Fruit fly (Drosophila melanogaster) whole organism, embryonic: ENCODE results near the gene tank.

ENCODE experiments used
- CG11504 ChIP-seq: fragments of 200-800 bp; sonication (Bioruptor generic); optimal IDR thresholded peaks from 3 replicates; lab custom pipeline; 2019; ENCODE audit warnings: missing biosample characterization, mild to moderate bottlenecking, missing genetic modification characterization, moderate library complexity
- CG14441 ChIP-seq: fragments of 200-800 bp; sonication (Bioruptor generic); IDR thresholded peaks from 2 replicates; pipeline ENCODE4 v1.3.6; 2022; ENCODE audit warnings: missing biosample characterization, missing genetic modification characterization
- CG16779 ChIP-seq: fragments of 200-800 bp; sonication (Bioruptor generic); IDR thresholded peaks from 2 replicates; pipeline ENCODE4 v1.3.6; 2022; ENCODE audit warnings: missing biosample characterization, missing genetic modification characterization
- CG16813 ChIP-seq: fragments of 200-800 bp; sonication (Bioruptor generic); IDR thresholded peaks from 3 replicates; pipeline ENCODE4 v1.3.6; 2022; ENCODE audit warnings: missing biosample characterization, missing genetic modification characterization; ENCODE audit not compliant: partially characterized antibody
- CG16863 ChIP-seq: fragments of 200-800 bp; sonication (Bioruptor generic); optimal IDR thresholded peaks from 3 replicates; lab custom pipeline; 2016; ENCODE audit warnings: missing biosample characterization, missing genetic modification characterization
- CG17361 ChIP-seq: fragments of 200-800 bp; sonication (Bioruptor generic); IDR thresholded peaks from 3 replicates; pipeline ENCODE4 v1.3.6; 2022; ENCODE audit warnings: missing biosample characterization, missing genetic modification characterization
- CG30431 ChIP-seq: fragments of 200-800 bp; sonication (Bioruptor generic); optimal IDR thresholded peaks from 2 replicates; lab custom pipeline; 2017; ENCODE audit warnings: missing biosample characterization, missing genetic modification characterization
- CG3407 ChIP-seq: fragments of 200-800 bp; sonication (Bioruptor generic); optimal IDR thresholded peaks from 2 replicates; lab custom pipeline; 2018; ENCODE audit warnings: missing biosample characterization, mild to moderate bottlenecking, missing genetic modification characterization
- CG3847 ChIP-seq: fragments of 200-800 bp; sonication (Bioruptor generic); IDR thresholded peaks from 2 replicates; pipeline ENCODE4 v1.3.6; 2022; ENCODE audit warnings: missing biosample characterization, missing genetic modification characterization
- CG4424 ChIP-seq: fragments of 200-800 bp; sonication (Bioruptor generic); optimal IDR thresholded peaks from 3 replicates; lab custom pipeline; 2016; ENCODE audit warnings: missing biosample characterization, missing genetic modification characterization
- CG4820 ChIP-seq: fragments of 200-800 bp; sonication (Bioruptor generic); optimal IDR thresholded peaks from 3 replicates; lab custom pipeline; 2016; ENCODE audit warnings: missing biosample characterization, missing genetic modification characterization
- CG4854 ChIP-seq: fragments of 200-800 bp; sonication (Bioruptor generic); optimal IDR thresholded peaks from 2 replicates; lab custom pipeline; 2016; ENCODE audit warnings: missing biosample characterization, missing genetic modification characterization, inconsistent platforms
- CG7987 ChIP-seq: fragments of 200-800 bp; sonication (Bioruptor generic); optimal IDR thresholded peaks from 2 replicates; lab custom pipeline; 2018; ENCODE audit warnings: missing biosample characterization, mild to moderate bottlenecking, missing genetic modification characterization, moderate library complexity
- CG8388 ChIP-seq: fragments of 200-800 bp; sonication (Bioruptor generic); optimal IDR thresholded peaks from 2 replicates; lab custom pipeline; 2019; ENCODE audit warnings: missing biosample characterization, mild to moderate bottlenecking, missing genetic modification characterization, moderate library complexity
- CG8765 ChIP-seq: fragments of 200-800 bp; sonication (Bioruptor generic); IDR thresholded peaks from 2 replicates; pipeline ENCODE4 v1.3.6; 2022; ENCODE audit warnings: missing biosample characterization, missing genetic modification characterization
- CG9876 ChIP-seq: fragments of 200-800 bp; sonication (Bioruptor generic); optimal IDR thresholded peaks from 2 replicates; lab custom pipeline; 2016; ENCODE audit warnings: missing biosample characterization, missing genetic modification characterization
- CoRest ChIP-seq: fragments of 200-800 bp; sonication (Bioruptor generic); optimal IDR thresholded peaks from 3 replicates; lab custom pipeline; 2018; ENCODE audit warnings: missing biosample characterization, mild to moderate bottlenecking, missing genetic modification characterization, moderate library complexity
- D19A ChIP-seq: fragments of 200-800 bp; optimal IDR thresholded peaks from 3 replicates; lab custom pipeline; 2019; ENCODE audit warnings: missing biosample characterization, mild to moderate bottlenecking, missing genetic modification characterization, moderate library complexity
- Doc3 ChIP-seq: fragments of 200-800 bp; sonication (Bioruptor generic); IDR thresholded peaks from 3 replicates; pipeline ENCODE4 v1.3.6; 2022; ENCODE audit warnings: missing biosample characterization, missing genetic modification characterization; ENCODE audit not compliant: partially characterized antibody
- Dref ChIP-seq: fragments of 200-800 bp; sonication (Bioruptor generic); IDR thresholded peaks from 2 replicates; pipeline ENCODE4 v1.3.6; 2022; ENCODE audit warnings: missing biosample characterization, missing genetic modification characterization
- Fer3 ChIP-seq: fragments of 200-800 bp; sonication (Bioruptor generic); optimal IDR thresholded peaks from 2 replicates; lab custom pipeline; 2018; ENCODE audit warnings: missing biosample characterization, mild to moderate bottlenecking, missing genetic modification characterization, moderate library complexity
- HLH3B ChIP-seq: fragments of 200-800 bp; sonication (Bioruptor generic); IDR thresholded peaks from 2 replicates; pipeline ENCODE4 v1.3.6; 2022; ENCODE audit warnings: missing biosample characterization, missing genetic modification characterization
- HmgZ ChIP-seq: fragments of 200-800 bp; sonication (Bioruptor generic); optimal IDR thresholded peaks from 2 replicates; lab custom pipeline; 2018; ENCODE audit warnings: missing biosample characterization, mild to moderate bottlenecking, missing genetic modification characterization
- Hmr ChIP-seq: fragments of 200-800 bp; sonication (Bioruptor generic); optimal IDR thresholded peaks from 3 replicates; lab custom pipeline; 2017; ENCODE audit warnings: mild to moderate bottlenecking, missing biosample characterization, missing genetic modification reagents, missing genetic modification characterization
- Hr51 ChIP-seq, 2 experiments: fragments of 200-800 bp; sonication (Bioruptor generic); optimal IDR thresholded peaks; 2 replicates in 1 of 2; 3 replicates in 1 of 2; lab custom pipeline; 2016 to 2018; ENCODE audit warnings: missing biosample characterization in 2 of 2, missing genetic modification characterization in 2 of 2, mild to moderate bottlenecking in 1 of 2, moderate library complexity in 1 of 2
- Jarid2 ChIP-seq: fragments of 200-800 bp; sonication (Bioruptor generic); optimal IDR thresholded peaks from 3 replicates; lab custom pipeline; 2017; ENCODE audit warnings: mild to moderate bottlenecking, missing biosample characterization, missing genetic modification reagents, missing genetic modification characterization
- Lhr ChIP-seq: fragments of 200-800 bp; sonication (Bioruptor generic); optimal IDR thresholded peaks from 3 replicates; lab custom pipeline; 2017; ENCODE audit warnings: mild to moderate bottlenecking, missing biosample characterization, missing genetic modification reagents, missing genetic modification characterization
- MBD-R2 ChIP-seq: fragments of 200-800 bp; sonication (Bioruptor generic); IDR thresholded peaks from 2 replicates; pipeline ENCODE4 v1.3.6; 2022; ENCODE audit warnings: missing biosample characterization, missing genetic modification characterization
- NFAT ChIP-seq: fragments of 200-800 bp; sonication (Bioruptor generic); IDR thresholded peaks from 2 replicates; pipeline ENCODE4 v1.3.6; 2022; ENCODE audit warnings: missing biosample characterization, missing genetic modification characterization
- Ravus ChIP-seq: fragments of 200-800 bp; sonication (Bioruptor generic); IDR thresholded peaks from 2 replicates; pipeline ENCODE4 v1.3.6; 2022; ENCODE audit warnings: missing biosample characterization, missing genetic modification characterization
- TFAM ChIP-seq: fragments of 200-800 bp; sonication (Bioruptor generic); optimal IDR thresholded peaks from 2 replicates; lab custom pipeline; 2017; ENCODE audit warnings: missing biosample characterization, missing genetic modification characterization, inconsistent platforms
- bab2 ChIP-seq: fragments of 200-800 bp; sonication (Bioruptor generic); optimal IDR thresholded peaks from 2 replicates; lab custom pipeline; 2016; ENCODE audit warnings: missing biosample characterization, missing genetic modification characterization
- bowl ChIP-seq: fragments of 200-800 bp; sonication (Bioruptor generic); IDR thresholded peaks from 2 replicates; pipeline ENCODE4 v1.3.6; 2022; ENCODE audit warnings: missing biosample characterization, missing genetic modification characterization
- corto ChIP-seq: fragments of 200-800 bp; sonication (Bioruptor generic); optimal IDR thresholded peaks from 2 replicates; lab custom pipeline; 2016; ENCODE audit warnings: missing biosample characterization, mild to moderate bottlenecking, missing genetic modification characterization, moderate library complexity
- danr ChIP-seq: fragments of 200-800 bp; sonication (Bioruptor generic); IDR thresholded peaks from 2 replicates; pipeline ENCODE4 v1.3.6; 2022; ENCODE audit warnings: missing biosample characterization, missing genetic modification characterization
- dmrt99B ChIP-seq: fragments of 200-800 bp; sonication (Bioruptor generic); optimal IDR thresholded peaks from 2 replicates; lab custom pipeline; 2018; ENCODE audit warnings: missing biosample characterization, mild to moderate bottlenecking, missing genetic modification characterization, moderate library complexity
- esg ChIP-seq: fragments of 200-800 bp; sonication (Bioruptor generic); conservative IDR thresholded peaks from 2 replicates; pipeline ENCODE4 v1.3.6; 2022; ENCODE audit warnings: missing biosample characterization, missing genetic modification characterization
- fd102C ChIP-seq: fragments of 200-800 bp; sonication (Bioruptor generic); optimal IDR thresholded peaks from 2 replicates; lab custom pipeline; 2018; ENCODE audit warnings: missing biosample characterization, mild to moderate bottlenecking, missing genetic modification characterization, moderate library complexity
- gcm ChIP-seq: fragments of 200-800 bp; sonication (Bioruptor generic); optimal IDR thresholded peaks from 2 replicates; lab custom pipeline; 2019; ENCODE audit warnings: missing biosample characterization, mild to moderate bottlenecking, missing genetic modification characterization, moderate library complexity
- grn ChIP-seq: fragments of 200-800 bp; sonication (Bioruptor generic); optimal IDR thresholded peaks from 3 replicates; lab custom pipeline; 2017; ENCODE audit warnings: missing biosample characterization, missing genetic modification characterization
- gro ChIP-seq: fragments of 200-800 bp; sonication (Bioruptor generic); optimal IDR thresholded peaks from 2 replicates; lab custom pipeline; 2016; ENCODE audit warnings: missing biosample characterization, missing genetic modification characterization
- gt ChIP-seq: fragments of 200-800 bp; sonication (Bioruptor generic); IDR thresholded peaks from 2 replicates; pipeline ENCODE4 v1.3.6; 2022; ENCODE audit warnings: missing biosample characterization, missing genetic modification characterization
- pb ChIP-seq: fragments of 200-800 bp; sonication (Bioruptor generic); optimal IDR thresholded peaks from 3 replicates; lab custom pipeline; 2016; ENCODE audit warnings: missing biosample characterization, missing genetic modification characterization
- rib ChIP-seq: fragments of 200-800 bp; sonication (Bioruptor generic); IDR thresholded peaks from 2 replicates; pipeline ENCODE4 v1.3.6; 2022; ENCODE audit warnings: missing biosample characterization, missing genetic modification characterization
- sc ChIP-seq, 3 experiments: fragments of >200 bp in 2 of 3; fragments of 200-800 bp in 1 of 3; sonication (Bioruptor generic) in 1 of 3; optimal IDR thresholded peaks; 2 replicates in 2 of 3; 3 replicates in 1 of 3; lab custom pipeline; 2017; ENCODE audit warnings: mild to moderate bottlenecking in 1 of 3, missing biosample characterization in 1 of 3, missing genetic modification characterization in 1 of 3, missing genetic modification reagents in 1 of 3
- sisA ChIP-seq: fragments of 200-800 bp; sonication (Bioruptor generic); IDR thresholded peaks from 2 replicates; pipeline ENCODE4 v1.3.6; 2022; ENCODE audit warnings: missing biosample characterization, missing genetic modification characterization
- stc ChIP-seq: fragments of 200-800 bp; sonication (Bioruptor generic); IDR thresholded peaks from 2 replicates; pipeline ENCODE4 v1.3.6; 2022; ENCODE audit warnings: missing biosample characterization, missing genetic modification characterization
- vvl ChIP-seq: fragments of 200-800 bp; sonication (Bioruptor generic); IDR thresholded peaks from 2 replicates; pipeline ENCODE4 v1.3.6; 2022; ENCODE audit warnings: missing biosample characterization, missing genetic modification characterization
- zen2 ChIP-seq: fragments of 200-800 bp; sonication (Bioruptor generic); IDR thresholded peaks from 3 replicates; pipeline ENCODE4 v1.3.6; 2022; ENCODE audit warnings: missing biosample characterization, missing genetic modification characterization; ENCODE audit not compliant: partially characterized antibody

tank gene

dm6 chr2L:4847191-4847853 lies 9.5 kb upstream of the tank start, which contains the start of the genes mxt and CG11927 (continued):
- TF ChIP-seq vvl (GFP tag; lab: Robert Waterston, UW) (peak; percentile 44; the same call in 1 of the 2 replicates), Fer3 (tag; lab: Kevin White, UChicago) (peak; percentile 22), sc (optimal IDR thresholded peaks at IDR 0.05; lab: Kevin White, UChicago) (no peak), sc (GFP tag; optimal IDR thresholded peaks at IDR 0.05; lab: Kevin White, UChicago) (no peak), CoRest (tag; lab: Kevin White, UChicago) (peak; percentile 82), gcm (no peak), Lhr (GFP tag; lab: Kevin White, UChicago) (peak; percentile 28), gro (GFP tag; lab: Kevin White, UChicago) (no peak), CG17361 (GFP tag; lab: Robert Waterston, UW) (peak; percentile 71), Jarid2 (GFP tag; lab: Kevin White, UChicago) (no peak), CG4854 (no peak), esg (peak; percentile 30; the same call in 1 of the 2 replicates), CG3847 (GFP tag; lab: Robert Waterston, UW) (peak; percentile 56), Dref (peak; percentile 73), HLH3B (no peak), sisA (GFP tag; lab: Robert Waterston, UW) (peak; percentile 51), CG4424 (peak; percentile 57), NFAT (GFP tag; lab: Robert Waterston, UW) (peak; percentile 77), zen2 (GFP tag; lab: Robert Waterston, UW) (peak; percentile 86), fd102C (no peak), MBD-R2 (GFP tag; lab: Robert Waterston, UW) (peak; percentile 47), corto (GFP tag; lab: Kevin White, UChicago) (no peak), bowl (GFP tag; lab: Robert Waterston, UW) (no peak), Doc3 (GFP tag; lab: Robert Waterston, UW) (peak; percentile 90), CG8388 (GFP tag; lab: Kevin White, UChicago) (peak; percentile 3), TFAM (GFP tag; lab: Kevin White, UChicago) (no peak), CG11504 (tag; lab: Kevin White, UChicago) (no peak), rib (GFP tag; lab: Robert Waterston, UW) (no peak), CG16863 (GFP tag; lab: Kevin White, UChicago) (no peak), CG16779 (no peak), bab2 (GFP tag; lab: Kevin White, UChicago) (peak; percentile 38), CG3407 (no peak), CG7987 (GFP tag; lab: Kevin White, UChicago) (no peak), HmgZ (tag; lab: Kevin White, UChicago) (peak; percentile 36), pb (no peak), Hmr (GFP tag; lab: Kevin White, UChicago) (no peak), CG14441 (GFP tag; lab: Robert Waterston, UW) (0 out of 2 replicates have a peak, but pooled peaks have one; percentile 40), danr (no peak), gt (GFP tag; lab: Robert Waterston, UW) (no peak), D19A (no peak), grn (GFP tag; lab: Kevin White, UChicago) (no peak), CG16813 (GFP tag; lab: Robert Waterston, UW) (peak; percentile 88), CG30431 (GFP tag; lab: Kevin White, UChicago) (peak; percentile 20), dmrt99B (no peak), Ravus (GFP tag; lab: Robert Waterston, UW) (no peak), stc (GFP tag; lab: Robert Waterston, UW) (no peak), CG8765 (GFP tag; lab: Robert Waterston, UW) (no peak), CG4820 (GFP tag; lab: Kevin White, UChicago) (peak; percentile 21), CG9876 (GFP tag; lab: Kevin White, UChicago) (no peak), Hr51 (GFP tag; optimal IDR thresholded peaks at IDR 0.05; lab: Kevin White, UChicago) (peak in 1 of 2 experiments; percentile 45)
